Fruit fly (Drosophila melanogaster) whole organism, prepupa: ENCODE measurements around the gene Acp95EF.

Source experiments
- CG11902 ChIP-seq: fragments of 200-800 bp; sonication (Bioruptor generic); optimal IDR thresholded peaks from 3 replicates; lab custom pipeline; 2016; ENCODE audit warnings: missing biosample characterization, missing genetic modification characterization
- CG6854 ChIP-seq: fragments of 200-800 bp; sonication (Bioruptor generic); optimal IDR thresholded peaks from 2 replicates; lab custom pipeline; 2017; ENCODE audit warnings: missing biosample characterization, mild to moderate bottlenecking, missing genetic modification characterization
- CG8119 ChIP-seq: fragments of 200-800 bp; sonication (Bioruptor generic); IDR thresholded peaks from 3 replicates; pipeline ENCODE4 v1.3.6; 2022; ENCODE audit warnings: missing biosample characterization, missing genetic modification characterization
- Ets96B ChIP-seq: fragments of 200-800 bp; optimal IDR thresholded peaks from 2 replicates; lab custom pipeline; 2019; ENCODE audit warnings: missing biosample characterization, mild to moderate bottlenecking, missing genetic modification characterization, moderate library complexity
- Hr4 ChIP-seq: fragments of 200-800 bp; sonication (Bioruptor generic); optimal IDR thresholded peaks from 3 replicates; lab custom pipeline; 2016; ENCODE audit warnings: missing biosample characterization, missing genetic modification characterization
- dac ChIP-seq: fragments of 200-800 bp; sonication (Bioruptor generic); optimal IDR thresholded peaks from 2 replicates; lab custom pipeline; 2017; ENCODE audit warnings: missing biosample characterization, mild to moderate bottlenecking, missing genetic modification characterization

dm6 chr3R:24213644-24214043 lies 15.1 kb upstream of the Acp95EF start:
- TF ChIP-seq dac (GFP tag; lab: Kevin White, UChicago), result no peak
- TF ChIP-seq CG6854 (GFP tag; lab: Kevin White, UChicago), result no peak
- TF ChIP-seq Hr4 (GFP tag; lab: Kevin White, UChicago), result no peak
- TF ChIP-seq CG8119, result no peak
- no peak for TF ChIP-seq Ets96B (tag; lab: Kevin White, UChicago)
- no peak for TF ChIP-seq CG11902 (GFP tag; lab: Kevin White, UChicago)
